Worm (Caenorhabditis elegans) whole organism, late embryonic: ENCODE data around the gene ins-20.

Experiments
- C08G9.2 ChIP-seq: sonication (generic microtip); optimal IDR thresholded peaks from 2 replicates; lab custom pipeline; 2016; ENCODE audit warnings: mild to moderate bottlenecking, missing genetic modification characterization, moderate library complexity, missing compliant biosample characterization
- C38D4.7 ChIP-seq: fragments of 200-800 bp; sonication (Bioruptor generic); optimal IDR thresholded peaks from 2 replicates; lab custom pipeline; 2018; ENCODE audit warnings: mild to moderate bottlenecking, missing genetic modification characterization, moderate library complexity, missing compliant biosample characterization
- K09A11.1 ChIP-seq: sonication (generic microtip); optimal IDR thresholded peaks from 2 replicates; lab custom pipeline; 2017; ENCODE audit warnings: antibody characterized with exemption, mild to moderate bottlenecking, missing genetic modification characterization, missing compliant biosample characterization; ENCODE audit not compliant: insufficient read depth
- ahr-1 ChIP-seq: sonication (generic microtip); optimal IDR thresholded peaks from 2 replicates; lab custom pipeline; 2016; ENCODE audit warnings: missing genetic modification characterization, missing compliant biosample characterization
- ama-1 ChIP-seq: fragments of 150-350 bp; optimal IDR thresholded peaks from 2 replicates; lab custom pipeline; 2014
- ceh-14 ChIP-seq: sonication (generic microtip); optimal IDR thresholded peaks from 2 replicates; lab custom pipeline; 2016; ENCODE audit warnings: missing genotype, missing genetic modification characterization, missing compliant biosample characterization
- ceh-18 ChIP-seq: sonication (generic microtip); optimal IDR thresholded peaks from 2 replicates; lab custom pipeline; 2016; ENCODE audit warnings: missing genetic modification characterization, missing compliant biosample characterization
- ceh-19 ChIP-seq: fragments of 200-800 bp; sonication (Bioruptor generic); optimal IDR thresholded peaks from 2 replicates; lab custom pipeline; 2018; ENCODE audit warnings: mild to moderate bottlenecking, missing genetic modification characterization, missing compliant biosample characterization
- ceh-24 ChIP-seq: sonication (generic microtip); optimal IDR thresholded peaks from 2 replicates; lab custom pipeline; 2016; ENCODE audit warnings: mild to moderate bottlenecking, missing genetic modification characterization, missing compliant biosample characterization
- ceh-45 ChIP-seq: fragments of 200-800 bp; sonication (Bioruptor generic); IDR thresholded peaks from 2 replicates; pipeline ENCODE4 v1.3.6; 2022; ENCODE audit warnings: missing genetic modification reagents, missing genetic modification characterization, missing compliant biosample characterization
- ceh-6 ChIP-seq: fragments of 200-800 bp; sonication (Bioruptor generic); optimal IDR thresholded peaks from 2 replicates; lab custom pipeline; 2018; ENCODE audit warnings: mild to moderate bottlenecking, missing genetic modification characterization, missing compliant biosample characterization
- ceh-9 ChIP-seq: sonication (generic microtip); optimal IDR thresholded peaks from 2 replicates; lab custom pipeline; 2016; ENCODE audit warnings: mild to moderate bottlenecking, missing genetic modification characterization, inconsistent platforms, missing compliant biosample characterization
- dmd-4 ChIP-seq: sonication (generic microtip); optimal IDR thresholded peaks from 2 replicates; lab custom pipeline; 2016; ENCODE audit warnings: borderline replicate concordance, missing genetic modification characterization, missing compliant biosample characterization
- elt-2 ChIP-seq: sonication (generic microtip); optimal IDR thresholded peaks from 2 replicates; lab custom pipeline; 2016; ENCODE audit warnings: missing genetic modification reagents, missing genetic modification characterization, missing compliant biosample characterization
- ets-4 ChIP-seq: sonication (generic microtip); optimal IDR thresholded peaks from 2 replicates; lab custom pipeline; 2016; ENCODE audit warnings: missing genetic modification characterization, missing compliant biosample characterization
- eyg-1 ChIP-seq: sonication (generic microtip); optimal IDR thresholded peaks from 2 replicates; lab custom pipeline; 2016; ENCODE audit warnings: missing genotype, missing genetic modification characterization, missing compliant biosample characterization
- fkh-10 ChIP-seq: fragments of 150-350 bp; optimal IDR thresholded peaks from 2 replicates; lab custom pipeline; 2014; ENCODE audit warnings: missing biosample characterization, missing genetic modification reagents, missing genetic modification characterization
- gmeb-2 ChIP-seq: sonication (generic microtip); optimal IDR thresholded peaks from 2 replicates; lab custom pipeline; 2016; ENCODE audit warnings: missing genetic modification characterization, inconsistent platforms, missing compliant biosample characterization
- hlh-13 ChIP-seq: fragments of 200-800 bp; sonication (Bioruptor generic); optimal IDR thresholded peaks from 2 replicates; lab custom pipeline; 2018; ENCODE audit warnings: mild to moderate bottlenecking, missing genetic modification characterization, missing compliant biosample characterization
- hlh-15 ChIP-seq: sonication (generic microtip); optimal IDR thresholded peaks from 2 replicates; lab custom pipeline; 2016; ENCODE audit warnings: missing genetic modification characterization, missing compliant biosample characterization
- lim-6 ChIP-seq: sonication (generic microtip); optimal IDR thresholded peaks from 2 replicates; lab custom pipeline; 2016; ENCODE audit warnings: missing genetic modification characterization, missing compliant biosample characterization
- mec-3 ChIP-seq: sonication (generic microtip); optimal IDR thresholded peaks from 2 replicates; lab custom pipeline; 2016; ENCODE audit warnings: borderline replicate concordance, missing genetic modification characterization, missing compliant biosample characterization
- nhr-232 ChIP-seq: sonication (generic microtip); optimal IDR thresholded peaks from 2 replicates; lab custom pipeline; 2016; ENCODE audit warnings: missing genetic modification characterization, missing compliant biosample characterization
- odd-2 ChIP-seq: sonication (generic microtip); optimal IDR thresholded peaks from 2 replicates; lab custom pipeline; 2017; ENCODE audit warnings: antibody characterized with exemption, mild to moderate bottlenecking, missing genetic modification characterization, missing compliant biosample characterization
- pat-9 ChIP-seq: fragments of 200-800 bp; sonication (Bioruptor generic); optimal IDR thresholded peaks from 2 replicates; lab custom pipeline; 2018; ENCODE audit warnings: mild to moderate bottlenecking, missing genetic modification characterization, moderate library complexity, missing compliant biosample characterization
- pax-1 ChIP-seq: fragments of 150-350 bp; optimal IDR thresholded peaks from 2 replicates; lab custom pipeline; 2014; ENCODE audit warnings: missing biosample characterization, missing genetic modification characterization
- pha-2 ChIP-seq: sonication (generic microtip); optimal IDR thresholded peaks from 2 replicates; lab custom pipeline; 2017; ENCODE audit warnings: mild to moderate bottlenecking, missing genetic modification characterization, missing compliant biosample characterization
- pros-1 ChIP-seq: fragments of 150-350 bp; optimal IDR thresholded peaks from 2 replicates; lab custom pipeline; 2014; ENCODE audit warnings: missing biosample characterization, missing genetic modification reagents, missing genetic modification characterization
- ref-2 ChIP-seq: sonication (generic microtip); optimal IDR thresholded peaks from 2 replicates; lab custom pipeline; 2016; ENCODE audit warnings: missing genetic modification characterization, missing compliant biosample characterization
- rnt-1 ChIP-seq: sonication (generic microtip); optimal IDR thresholded peaks from 2 replicates; lab custom pipeline; 2016; ENCODE audit warnings: missing genetic modification characterization, missing compliant biosample characterization
- sox-2 ChIP-seq: fragments of 200-800 bp; sonication (Bioruptor generic); IDR thresholded peaks from 2 replicates; pipeline ENCODE4 v1.3.6; 2022; ENCODE audit warnings: missing genetic modification reagents, missing genetic modification characterization, missing compliant biosample characterization
- sox-4 ChIP-seq: sonication (generic microtip); optimal IDR thresholded peaks from 2 replicates; lab custom pipeline; 2017; ENCODE audit warnings: mild to moderate bottlenecking, missing genetic modification characterization, inconsistent platforms, missing compliant biosample characterization
- syd-9 ChIP-seq: sonication (generic microtip); optimal IDR thresholded peaks from 2 replicates; lab custom pipeline; 2016; ENCODE audit warnings: mild to moderate bottlenecking, missing genetic modification characterization, moderate library complexity, missing compliant biosample characterization
- tbx-2 ChIP-seq: sonication (generic microtip); optimal IDR thresholded peaks from 2 replicates; lab custom pipeline; 2016; ENCODE audit warnings: missing genetic modification characterization, missing compliant biosample characterization
- tbx-7 ChIP-seq: sonication (generic microtip); optimal IDR thresholded peaks from 2 replicates; lab custom pipeline; 2016; ENCODE audit warnings: missing genotype, missing genetic modification characterization, missing compliant biosample characterization
- ttx-3 ChIP-seq: sonication (generic microtip); optimal IDR thresholded peaks from 2 replicates; lab custom pipeline; 2016; ENCODE audit warnings: missing genetic modification reagents, missing genetic modification characterization, missing compliant biosample characterization
- unc-3 ChIP-seq, 2 experiments: fragments of 200-800 bp in 1 of 2; sonication (Bioruptor generic) in 1 of 2; sonication (generic microtip) in 1 of 2; conservative IDR thresholded peaks in 1 of 2; optimal IDR thresholded peaks in 1 of 2; 2 replicates each; pipeline versions ENCODE4 v1.3.6 to Lab custom; 2016 to 2022; ENCODE audit warnings: missing compliant biosample characterization in 2 of 2, missing genetic modification characterization in 2 of 2, missing genetic modification reagents in 1 of 2
- unc-86 ChIP-seq: sonication (generic microtip); optimal IDR thresholded peaks from 2 replicates; lab custom pipeline; 2016; ENCODE audit warnings: missing genetic modification characterization, missing compliant biosample characterization
- zip-5 ChIP-seq: sonication (generic microtip); optimal IDR thresholded peaks from 2 replicates; lab custom pipeline; 2016; ENCODE audit warnings: missing genetic modification characterization, missing compliant biosample characterization
- ztf-16 ChIP-seq: sonication (generic microtip); optimal IDR thresholded peaks from 2 replicates; lab custom pipeline; 2017; ENCODE audit warnings: missing genetic modification characterization, missing compliant biosample characterization

The ins-20 gene

DNA sequence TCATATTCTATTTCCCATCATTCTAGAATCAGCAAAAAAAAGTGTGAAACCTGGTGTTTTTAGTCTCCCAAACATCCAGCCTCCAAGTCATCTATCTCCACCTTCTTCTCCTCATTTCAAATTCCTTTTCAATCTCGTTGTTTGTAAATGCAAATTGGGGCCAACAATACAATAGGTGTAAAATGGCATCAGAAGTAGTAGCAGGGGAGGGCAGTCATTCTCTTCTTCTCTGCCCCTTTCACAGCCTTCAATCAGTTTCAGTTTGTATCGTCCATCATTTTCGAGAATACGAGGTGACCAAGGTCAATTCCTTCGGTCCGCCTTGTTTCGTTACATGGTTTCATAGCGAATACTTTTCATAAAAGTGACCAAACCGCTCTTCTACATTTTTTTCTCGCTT, 41.3 kb upstream of the ins-20 start, which contains the start of gene B0034.4:
B0034.4 (minus strand) TSS at position 229 of the 400 bp plus-strand sequence.
- TF ChIP-seq pat-9 (tag; lab: Kevin White, UChicago) (no peak), ceh-6 (GFP tag; lab: Kevin White, UChicago) (no peak), pros-1 (no peak), pax-1 (tag; lab: Kevin White, UChicago) (no peak), ref-2 (tag; lab: Kevin White, UChicago) (no peak), lim-6 (tag; lab: Kevin White, UChicago) (no peak), hlh-15 (tag; lab: Kevin White, UChicago) (no peak), mec-3 (tag; lab: Kevin White, UChicago) (no peak), nhr-232 (tag; lab: Kevin White, UChicago) (no peak), tbx-7 (no peak), zip-5 (no peak), eyg-1 (tag; lab: Kevin White, UChicago) (no peak), ceh-45 (GFP tag; lab: Robert Waterston, UW) (no peak), gmeb-2 (tag; lab: Kevin White, UChicago) (no peak)

DNA sequence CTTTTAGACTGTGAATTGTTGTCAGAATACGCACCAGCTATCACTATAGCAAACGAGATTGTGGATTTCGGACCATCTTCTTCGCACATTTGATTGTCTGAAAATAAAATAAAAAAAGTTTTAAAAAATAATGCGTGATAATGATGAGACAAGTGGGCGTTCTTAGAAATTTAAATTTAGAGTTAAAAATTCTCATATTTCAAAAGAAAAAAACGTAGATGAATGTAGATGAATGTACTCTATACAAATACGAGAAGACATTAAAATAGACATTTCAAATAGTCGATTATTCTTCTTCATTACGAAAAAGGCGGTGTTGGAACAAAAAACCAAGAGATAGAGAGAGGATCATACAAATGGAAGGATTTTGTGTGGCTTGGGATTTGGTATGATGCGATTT, 35.8 kb upstream of the ins-20 start, which contains the start of gene B0034.5:
B0034.5 (minus strand) TSS at position 101 of the 400 bp plus-strand sequence.
- TF ChIP-seq ets-4 (no peak), mec-3 (tag; lab: Kevin White, UChicago) (no peak), ahr-1 (no peak), tbx-2 (tag; lab: Kevin White, UChicago) (no peak), C38D4.7 (no peak), pros-1 (no peak), gmeb-2 (tag; lab: Kevin White, UChicago) (no peak), pha-2 (tag; lab: Kevin White, UChicago) (no peak), ceh-24 (tag; lab: Kevin White, UChicago) (no peak), ttx-3 (tag; lab: Kevin White, UChicago) (no peak), K09A11.1 (tag; lab: Kevin White, UChicago) (no peak), ceh-18 (tag; lab: Kevin White, UChicago) (no peak), ceh-14 (tag; lab: Kevin White, UChicago) (no peak), odd-2 (tag; lab: Kevin White, UChicago) (no peak)

DNA sequence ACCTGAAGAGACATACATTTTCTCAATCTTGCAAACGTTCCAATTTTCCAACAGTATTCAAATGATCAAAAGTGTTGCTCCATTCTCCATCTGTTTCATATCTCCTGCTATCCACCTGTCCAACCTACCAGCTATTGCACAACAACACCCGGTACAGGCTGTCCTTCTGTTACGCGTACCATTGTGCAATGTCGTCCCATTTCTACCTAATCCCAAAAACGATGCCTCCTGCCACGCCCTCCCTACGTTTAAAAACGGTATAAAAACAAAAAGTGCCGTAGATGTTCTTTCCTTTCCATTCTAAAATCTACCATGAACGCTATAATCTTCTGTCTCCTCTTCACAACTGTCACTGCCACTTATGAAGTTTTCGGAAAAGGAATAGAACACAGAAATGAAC, 22.4 kb upstream of the ins-20 start, which contains the start of gene ins-2:
ins-2 (plus strand) TSS at position 301 of the 400 bp plus-strand sequence.
- TF ChIP-seq dmd-4 (tag; lab: Kevin White, UChicago): no peak
- no peak for TF ChIP-seq fkh-10 (GFP tag; lab: Kevin White, UChicago)
- TF ChIP-seq unc-3 (GFP tag; conservative IDR thresholded peaks at IDR 0.05; lab: Robert Waterston, UW): no peak
- no peak for TF ChIP-seq unc-3 (tag; optimal IDR thresholded peaks at IDR 0.05; lab: Kevin White, UChicago)
- no peak for TF ChIP-seq hlh-13 (GFP tag; lab: Kevin White, UChicago)
- no peak for TF ChIP-seq unc-86 (tag; lab: Kevin White, UChicago)
- no peak for TF ChIP-seq rnt-1 (tag; lab: Kevin White, UChicago)
- no peak for TF ChIP-seq ttx-3 (tag; lab: Kevin White, UChicago)
- TF ChIP-seq syd-9 (tag; lab: Kevin White, UChicago): no peak
- TF ChIP-seq mec-3 (tag; lab: Kevin White, UChicago): no peak
- TF ChIP-seq ztf-16 (tag; lab: Kevin White, UChicago): no peak
- TF ChIP-seq sox-2: no peak
- no peak for TF ChIP-seq sox-4
- no peak for TF ChIP-seq pha-2 (tag; lab: Kevin White, UChicago)
- TF ChIP-seq ceh-14 (tag; lab: Kevin White, UChicago): no peak
- TF ChIP-seq ama-1 (lab: Kevin White, UChicago): no peak
- TF ChIP-seq elt-2 (tag; lab: Kevin White, UChicago): no peak
- TF ChIP-seq C08G9.2: no peak
- no peak for TF ChIP-seq ceh-19 (GFP tag; lab: Kevin White, UChicago)
- no peak for TF ChIP-seq hlh-15 (tag; lab: Kevin White, UChicago)
- no peak for TF ChIP-seq ceh-9
- TF ChIP-seq, all 69 proteins: peak for 0
